Fruit fly (Drosophila melanogaster) whole organism, pupa: Measurements from ENCODE around the gene Alp10.

ENCODE experiments used
- fd96Ca ChIP-seq: fragments of 200-800 bp; sonication (Bioruptor generic); IDR thresholded peaks from 3 replicates; pipeline ENCODE4 v1.3.6; 2022; ENCODE audit warnings: missing biosample characterization, missing genetic modification characterization
- gl ChIP-seq: fragments of 200-800 bp; sonication (Bioruptor generic); optimal IDR thresholded peaks from 2 replicates; lab custom pipeline; 2018; ENCODE audit warnings: missing biosample characterization, mild to moderate bottlenecking, missing genetic modification characterization

DNA sequence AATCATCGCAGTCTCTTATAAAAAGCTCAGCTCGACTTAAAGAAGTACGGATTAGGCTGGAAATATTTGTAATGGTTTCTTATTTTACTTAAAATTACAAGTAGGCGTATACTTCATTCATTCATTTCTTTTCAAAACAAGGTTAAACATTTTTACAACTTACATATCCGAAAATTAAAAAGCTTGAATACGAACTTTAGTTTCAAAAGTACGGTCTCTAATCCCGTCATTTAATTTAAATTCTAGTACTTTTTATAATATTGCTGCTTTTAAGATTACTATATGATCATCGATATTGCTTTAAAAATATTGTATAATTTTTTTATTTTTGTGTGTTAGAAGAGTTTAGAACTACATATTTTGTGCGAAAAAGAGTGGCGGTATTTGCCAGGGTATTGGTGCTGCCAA lies 35.1 kb upstream of the Alp10 start:
- TF ChIP-seq fd96Ca (GFP tag; lab: Robert Waterston, UW) (no peak), gl (tag; lab: Kevin White, UChicago) (no peak)
